Worm (Caenorhabditis elegans): ENCODE measurements around the gene mrpl-4.

mrpl-4 gene

DNA sequence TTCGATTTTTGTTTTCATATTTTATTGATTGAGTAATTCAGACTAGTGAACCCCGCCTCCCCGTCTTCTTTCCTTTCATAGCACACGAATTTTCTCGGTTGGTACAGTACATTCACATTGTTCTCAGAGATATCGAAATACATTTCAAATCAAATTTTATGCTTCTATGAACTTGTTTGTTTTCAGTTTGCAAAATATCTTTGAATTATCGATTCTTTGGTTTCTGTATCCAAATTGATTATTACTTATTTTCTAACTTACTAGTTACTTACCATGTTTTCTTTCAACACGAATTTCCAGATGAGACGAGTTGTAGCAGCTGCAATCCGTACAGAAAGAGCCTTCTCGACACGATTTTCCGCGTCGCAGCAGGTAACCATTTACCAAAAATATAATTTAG is 1.7 kb upstream of the mrpl-4 start, which contains the start of gene mrps-2:
Gene mrps-2, plus strand, starts transcription at position 301 of the 400 bp plus-strand sequence.
- no peak for TF ChIP-seq tbx-9 (tag; optimal IDR thresholded peaks at IDR 0.05; ENCODE audit: borderline replicate concordance)
- TF ChIP-seq lsy-27 (tag; optimal IDR thresholded peaks at IDR 0.05; ENCODE audit: borderline replicate concordance, insufficient read depth): no peak
- no peak for TF ChIP-seq T26A5.8 (tag; optimal IDR thresholded peaks at IDR 0.05)
- TF ChIP-seq him-1 (tag; optimal IDR thresholded peaks at IDR 0.05): no peak
- TF ChIP-seq hmg-1.2 (GFP tag; IDR thresholded peaks at IDR 0.05): no peak
- no peak for TF ChIP-seq rpc-1 (optimal IDR thresholded peaks at IDR 0.05)
- TF ChIP-seq rpc-1 (tag; optimal IDR thresholded peaks at IDR 0.05): no peak

- no peak for TF ChIP-seq K11D2.4 (GFP tag; IDR thresholded peaks at IDR 0.05)
- TF ChIP-seq dpff-1 (tag; optimal IDR thresholded peaks at IDR 0.05): no peak
These were observed 1.7 kb downstream of the mrpl-4 start, which contains the start of gene phf-30 for ce11 chrV:8468740-8469139. Gene phf-30 (plus strand): TSS chrV:8469040.

DNA sequence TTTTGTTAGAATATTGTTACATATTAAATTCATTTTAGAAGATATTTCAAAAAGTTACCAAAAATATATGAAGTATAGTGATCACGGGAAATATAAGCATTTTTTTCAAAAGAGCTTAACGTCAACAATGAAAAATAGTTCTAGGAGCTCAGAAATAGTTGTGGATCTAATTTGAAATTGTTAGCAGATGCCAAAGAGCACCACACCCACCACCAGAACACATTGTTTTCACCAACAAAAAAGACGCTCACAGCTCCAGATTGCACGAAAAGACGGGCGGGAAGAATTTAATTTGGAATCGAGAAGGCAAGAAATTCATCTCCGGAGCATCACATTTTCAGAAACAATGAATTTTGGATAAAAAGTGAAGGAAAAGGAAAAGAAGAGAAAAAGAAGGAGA is 3.8 kb downstream of the mrpl-4 start, which contains the start of gene gplb-1:
Gene gplb-1, minus strand, starts transcription at position 337 of the 400 bp plus-strand sequence.
- TF ChIP-seq let-526 (GFP tag; IDR thresholded peaks at IDR 0.05) (no peak), nhr-27 (tag; optimal IDR thresholded peaks at IDR 0.05) (no peak), hmg-1.2 (GFP tag; IDR thresholded peaks at IDR 0.05) (no peak), madf-6 (GFP tag; IDR thresholded peaks at IDR 0.05) (no peak), lin-54 (GFP tag; optimal IDR thresholded peaks at IDR 0.05) (no peak), him-1 (tag; optimal IDR thresholded peaks at IDR 0.05) (no peak), pha-4 (tag; optimal IDR thresholded peaks at IDR 0.05) (no peak)

ce11 chrV:8481274-8481673 is 14.2 kb downstream of the mrpl-4 start:
- TF ChIP-seq F57C9.4 (tag; optimal IDR thresholded peaks at IDR 0.05): no peak
- no peak for TF ChIP-seq ceh-79 (tag; optimal IDR thresholded peaks at IDR 0.05)
- no peak for TF ChIP-seq mxl-1 (tag; optimal IDR thresholded peaks at IDR 0.05)

DNA sequence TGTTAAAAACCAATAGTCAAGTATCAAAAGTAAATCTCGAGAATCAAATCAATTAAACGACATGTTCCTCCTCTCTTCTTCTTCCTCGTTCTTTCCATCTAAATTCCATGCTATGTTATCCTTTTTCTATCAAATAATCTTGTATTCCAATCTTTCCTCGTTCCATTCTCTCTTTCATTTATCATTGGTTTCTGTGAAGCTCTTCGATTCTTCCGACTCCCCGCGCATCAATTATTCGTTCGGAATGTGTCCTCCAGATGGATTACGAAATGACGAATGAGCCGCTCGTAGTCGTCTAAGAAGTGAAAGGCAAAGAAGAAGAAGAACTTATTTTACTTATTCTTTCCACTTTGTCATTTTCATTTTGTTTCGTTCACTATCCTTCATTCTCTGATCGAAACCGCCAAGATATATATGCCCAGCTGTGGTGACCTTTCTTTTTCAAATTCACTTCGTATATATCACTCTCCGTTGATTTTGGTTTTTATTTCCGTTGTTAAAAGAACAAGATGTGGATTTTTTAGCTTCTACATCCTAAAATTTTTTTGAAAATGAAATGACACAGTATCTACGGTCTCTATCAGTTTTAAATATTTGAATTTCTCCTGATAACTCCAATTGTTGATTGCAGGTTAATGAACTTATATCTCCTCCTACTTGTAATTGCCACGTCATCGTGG is 27.3 kb downstream of the mrpl-4 start, which contains the start of gene pxn-1:
Gene pxn-1, plus strand, starts transcription at position 630 of the 680 bp plus-strand sequence.
- TF ChIP-seq lin-40 (tag; optimal IDR thresholded peaks at IDR 0.05) (no peak), zim-3 (tag; optimal IDR thresholded peaks at IDR 0.05) (no peak), tbx-9 (tag; optimal IDR thresholded peaks at IDR 0.05; ENCODE audit: borderline replicate concordance) (no peak), efl-1 (GFP tag; optimal IDR thresholded peaks at IDR 0.05) (no peak), F22D6.2 (tag; optimal IDR thresholded peaks at IDR 0.05) (no peak), hlh-26 (GFP tag; conservative IDR thresholded peaks at IDR 0.05) (no peak), akir-1 (GFP tag; optimal IDR thresholded peaks at IDR 0.05) (no peak), lin-26 (GFP tag; IDR thresholded peaks at IDR 0.05) (no peak), madf-6 (GFP tag; IDR thresholded peaks at IDR 0.05) (no peak), him-1 (tag; optimal IDR thresholded peaks at IDR 0.05) (no peak), ztf-18 (tag; optimal IDR thresholded peaks at IDR 0.05) (no peak), zfh-2 (GFP tag; conservative IDR thresholded peaks at IDR 0.05) (no peak), snpc-1.3 (tag; optimal IDR thresholded peaks at IDR 0.05; ENCODE audit: insufficient read depth) (no peak), madf-8 (GFP tag; conservative IDR thresholded peaks at IDR 0.05) (no peak), athp-1 (tag; optimal IDR thresholded peaks at IDR 0.05) (no peak), sdz-38 (tag; optimal IDR thresholded peaks at IDR 0.05) (no peak), F52B5.7 (tag; optimal IDR thresholded peaks at IDR 0.05) (no peak), Y95B8A.8 (GFP tag; IDR thresholded peaks at IDR 0.05) (no peak), bed-1 (GFP tag; IDR thresholded peaks at IDR 0.05) (no peak), ztf-22 (GFP tag; optimal IDR thresholded peaks at IDR 0.05) (no peak)

Data from whole organism, young adult.